Worm (Caenorhabditis elegans): ENCODE results near the gene ZC262.2.

Gene ZC262.2

DNA sequence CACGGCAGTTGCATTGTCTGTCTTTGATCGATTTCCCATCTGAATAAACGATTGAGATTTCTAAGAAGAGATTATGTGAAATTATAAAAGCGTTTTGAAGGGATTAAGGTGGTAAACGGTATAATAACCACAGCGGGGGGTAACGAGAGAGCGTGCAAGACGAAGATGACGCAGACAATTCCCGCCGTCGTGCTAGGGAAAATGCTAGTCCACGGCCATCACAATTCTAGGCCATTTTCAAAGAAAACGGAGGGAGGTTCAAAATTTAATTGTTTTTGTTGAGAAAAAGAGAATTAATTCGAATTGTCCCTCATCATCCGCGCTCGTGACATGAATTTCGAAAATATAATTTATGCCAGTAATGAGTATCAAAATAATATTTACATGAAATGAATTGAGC is 12.8 kb upstream of the ZC262.2 start, which contains the start of gene F10E9.11 (continued):
- TF ChIP-seq F10E7.11 (tag; optimal IDR thresholded peaks at IDR 0.05): no peak
- TF ChIP-seq K11D2.4 (GFP tag; IDR thresholded peaks at IDR 0.05): peak; percentile 58; the same call in 1 of the 2 replicates
- TF ChIP-seq ztf-3 (GFP tag; optimal IDR thresholded peaks at IDR 0.05): no peak
- TF ChIP-seq madf-6 (GFP tag; IDR thresholded peaks at IDR 0.05): peak; percentile 84
- peak; percentile 57 for TF ChIP-seq K12H6.12 (tag; optimal IDR thresholded peaks at IDR 0.05)
- no peak for TF ChIP-seq F37B4.10 (GFP tag; IDR thresholded peaks at IDR 0.05)
- no peak for TF ChIP-seq lin-26 (GFP tag; IDR thresholded peaks at IDR 0.05)
- TF ChIP-seq attf-3 (GFP tag; conservative IDR thresholded peaks at IDR 0.05): peak; percentile 73
- peak; percentile 71 for TF ChIP-seq mcd-1 (GFP tag; IDR thresholded peaks at IDR 0.05)
- peak; percentile 69 for TF ChIP-seq lsl-1 (GFP tag; optimal IDR thresholded peaks at IDR 0.05)
- TF ChIP-seq egl-18 (GFP tag; IDR thresholded peaks at IDR 0.05): no peak
- TF ChIP-seq egrh-3 (GFP tag; IDR thresholded peaks at IDR 0.05): 0 out of 2 replicates have a peak, but pooled peaks have one; percentile 14
- no peak for TF ChIP-seq bed-1 (GFP tag; IDR thresholded peaks at IDR 0.05)
- no peak for TF ChIP-seq tbx-9 (tag; optimal IDR thresholded peaks at IDR 0.05; ENCODE audit: borderline replicate concordance)
- peak; percentile 95 for TF ChIP-seq ceh-27 (GFP tag; optimal IDR thresholded peaks at IDR 0.05)
- TF ChIP-seq B0336.3 (GFP tag; IDR thresholded peaks at IDR 0.05): no peak
- TF ChIP-seq ceh-100 (GFP tag; IDR thresholded peaks at IDR 0.05): peak; percentile 56; the same call in 1 of the 2 replicates
- TF ChIP-seq chd-7 (tag; optimal IDR thresholded peaks at IDR 0.05): peak; percentile 36
- TF ChIP-seq dox-1 (GFP tag; IDR thresholded peaks at IDR 0.05): peak; percentile 92
- TF ChIP-seq pbrm-1 (GFP tag; IDR thresholded peaks at IDR 0.05): peak; percentile 78
- peak; percentile 39 for TF ChIP-seq F23B12.7 (tag; optimal IDR thresholded peaks at IDR 0.05; ENCODE audit: insufficient read depth)
- TF ChIP-seq F52B5.7 (tag; optimal IDR thresholded peaks at IDR 0.05): no peak
- TF ChIP-seq ztf-26 (tag; optimal IDR thresholded peaks at IDR 0.05): no peak
- TF ChIP-seq nhr-90 (tag; optimal IDR thresholded peaks at IDR 0.05): no peak
- no peak for TF ChIP-seq ztf-22 (GFP tag; optimal IDR thresholded peaks at IDR 0.05)
- TF ChIP-seq B0035.1 (tag; optimal IDR thresholded peaks at IDR 0.05): no peak
- TF ChIP-seq mel-28 (tag; optimal IDR thresholded peaks at IDR 0.05; ENCODE audit: borderline replicate concordance): no peak
- TF ChIP-seq rec-8 (tag; optimal IDR thresholded peaks at IDR 0.05): peak in 1 of 2 experiments; percentile 66
- peak; percentile 62; the same call in 1 of the 2 replicates for TF ChIP-seq Y53G8AR.9 (GFP tag; conservative IDR thresholded peaks at IDR 0.05)

DNA sequence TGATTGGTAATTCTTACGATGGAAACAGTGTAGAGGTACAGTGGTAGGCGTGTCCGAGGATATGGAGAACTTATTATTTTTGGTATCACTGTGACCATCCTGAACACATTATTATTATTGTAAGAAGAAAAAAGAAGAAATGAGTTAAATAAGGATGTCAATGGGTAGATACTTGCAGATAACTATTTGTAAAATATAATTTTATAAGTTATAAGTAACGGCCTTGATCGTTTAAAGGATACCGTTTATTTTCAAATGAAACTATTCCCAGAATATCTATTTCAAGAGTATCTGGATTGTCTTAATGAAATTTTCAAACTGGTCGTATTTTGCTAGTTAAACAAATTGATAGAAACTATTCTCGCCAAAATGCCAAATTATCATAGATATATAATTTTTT is 11.7 kb upstream of the ZC262.2 start, which contains the start of gene F10E9.10:
TSS of gene F10E9.10 (minus strand) at position 101 of the 400 bp plus-strand sequence.
- no peak for TF ChIP-seq F52B5.7 (tag; optimal IDR thresholded peaks at IDR 0.05)
- no peak for TF ChIP-seq hlh-26 (GFP tag; conservative IDR thresholded peaks at IDR 0.05)
- no peak for TF ChIP-seq tbp1 (GFP tag; optimal IDR thresholded peaks at IDR 0.05)
- no peak for TF ChIP-seq ekl-4 (GFP tag; IDR thresholded peaks at IDR 0.05)
- no peak for TF ChIP-seq zfh-2 (GFP tag; conservative IDR thresholded peaks at IDR 0.05)
- no peak for TF ChIP-seq mcd-1 (GFP tag; IDR thresholded peaks at IDR 0.05)
- no peak for TF ChIP-seq dox-1 (GFP tag; IDR thresholded peaks at IDR 0.05)
- TF ChIP-seq repo-1 (tag; optimal IDR thresholded peaks at IDR 0.05): no peak
- no peak for TF ChIP-seq F55B11.4 (tag; optimal IDR thresholded peaks at IDR 0.05; ENCODE audit: borderline replicate concordance, insufficient read depth)
- no peak for TF ChIP-seq hrde-1 (tag; optimal IDR thresholded peaks at IDR 0.05; ENCODE audit: borderline replicate concordance)
- TF ChIP-seq nhr-120 (GFP tag; IDR thresholded peaks at IDR 0.05): no peak
- TF ChIP-seq B0336.3 (GFP tag; IDR thresholded peaks at IDR 0.05): no peak
- TF ChIP-seq sdz-38 (tag; optimal IDR thresholded peaks at IDR 0.05): no peak
- no peak for TF ChIP-seq sptf-2 (GFP tag; optimal IDR thresholded peaks at IDR 0.05)
- TF ChIP-seq B0019.2 (GFP tag; conservative IDR thresholded peaks at IDR 0.05): no peak
- no peak for TF ChIP-seq cebp-1 (GFP tag; IDR thresholded peaks at IDR 0.05)
- no peak for TF ChIP-seq cebp-1 (tag; optimal IDR thresholded peaks at IDR 0.05)
- TF ChIP-seq aptf-3 (GFP tag; IDR thresholded peaks at IDR 0.05): no peak
- TF ChIP-seq akir-1 (GFP tag; optimal IDR thresholded peaks at IDR 0.05): no peak
- TF ChIP-seq lag-1 (GFP tag; IDR thresholded peaks at IDR 0.05): no peak
